Worm (Caenorhabditis elegans) whole organism, L1 larva: ENCODE measurements around the gene F07C6.2.

Experiments
- C04F5.9 ChIP-seq: sonication (generic microtip); optimal IDR thresholded peaks from 2 replicates; lab custom pipeline; 2016; ENCODE audit warnings: missing genetic modification characterization, missing compliant biosample characterization
- F16B12.6 ChIP-seq: fragments of 150-350 bp; optimal IDR thresholded peaks from 2 replicates; lab custom pipeline; 2014; ENCODE audit warnings: missing biosample characterization, missing genetic modification characterization
- Y116A8C.19 ChIP-seq: sonication (generic microtip); optimal IDR thresholded peaks from 2 replicates; lab custom pipeline; 2016; ENCODE audit warnings: missing compliant biosample characterization, missing genetic modification characterization, borderline replicate concordance
- aha-1 ChIP-seq: fragments of 150-350 bp; optimal IDR thresholded peaks from 2 replicates; lab custom pipeline; 2014; ENCODE audit warnings: missing biosample characterization, missing genetic modification characterization
- alr-1 ChIP-seq: fragments of 200-800 bp; sonication (Bioruptor generic); optimal IDR thresholded peaks from 2 replicates; lab custom pipeline; 2018; ENCODE audit warnings: borderline replicate concordance, mild to moderate bottlenecking, missing genetic modification characterization, missing compliant biosample characterization
- blmp-1 ChIP-seq: fragments of 150-350 bp; optimal IDR thresholded peaks from 2 replicates; lab custom pipeline; 2014; ENCODE audit warnings: missing biosample characterization, missing genetic modification characterization
- ceh-63 ChIP-seq: fragments of 200-800 bp; sonication (Bioruptor generic); optimal IDR thresholded peaks from 2 replicates; lab custom pipeline; 2018; ENCODE audit warnings: mild to moderate bottlenecking, missing genetic modification characterization, missing compliant biosample characterization
- ceh-82 ChIP-seq, 3 experiments: fragments of 150-350 bp in 1 of 3; sonication (generic microtip) in 2 of 3; optimal IDR thresholded peaks; 2 replicates each; lab custom pipeline; 2014 to 2017; ENCODE audit warnings: missing biosample characterization in 3 of 3, missing genetic modification characterization in 3 of 3
- ceh-88 ChIP-seq: fragments of 200-800 bp; sonication (Bioruptor generic); IDR thresholded peaks from 2 replicates; pipeline ENCODE4 v1.3.6; 2022; ENCODE audit warnings: missing genetic modification characterization, missing compliant biosample characterization
- ceh-90 ChIP-seq: sonication (generic microtip); optimal IDR thresholded peaks from 2 replicates; lab custom pipeline; 2016; ENCODE audit warnings: missing genetic modification characterization, missing compliant biosample characterization
- dpl-1 ChIP-seq, 3 experiments: fragments of 150-350 bp in 2 of 3; sonication (generic microtip) in 1 of 3; optimal IDR thresholded peaks; 2 replicates each; lab custom pipeline; 2014 to 2017; ENCODE audit warnings: missing biosample characterization in 3 of 3, missing genetic modification characterization in 3 of 3, missing genetic modification reagents in 3 of 3
- efl-1 ChIP-seq, 4 experiments: fragments of 150-350 bp; optimal IDR thresholded peaks in 3 of 4; peaks in 1 of 4; 1 replicate in 1 of 4; 2 replicates in 3 of 4; lab custom pipeline; 2014; ENCODE audit warnings: missing biosample characterization in 2 of 4, missing genetic modification characterization in 2 of 4, missing genetic modification reagents in 2 of 4
- efl-3 ChIP-seq: fragments of 200-800 bp; sonication (Bioruptor generic); optimal IDR thresholded peaks from 2 replicates; lab custom pipeline; 2018; ENCODE audit warnings: mild to moderate bottlenecking, missing genetic modification characterization, missing compliant biosample characterization
- egl-13 ChIP-seq: sonication (generic microtip); optimal IDR thresholded peaks from 2 replicates; lab custom pipeline; 2016; ENCODE audit warnings: missing genotype, missing genetic modification reagents, missing genetic modification characterization, missing compliant biosample characterization
- egl-27 ChIP-seq, 2 experiments: fragments of 150-350 bp in 1 of 2; sonication (generic microtip); optimal IDR thresholded peaks; 3 replicates each; lab custom pipeline; 2017 to 2018; ENCODE audit warnings: missing biosample characterization in 2 of 2, missing genetic modification characterization in 2 of 2, missing genetic modification reagents in 2 of 2
- elt-2 ChIP-seq: sonication (generic microtip); optimal IDR thresholded peaks from 2 replicates; lab custom pipeline; 2016; ENCODE audit warnings: missing genetic modification characterization, mild to moderate bottlenecking, inconsistent platforms, missing compliant biosample characterization, missing genetic modification reagents
- ets-5 ChIP-seq: fragments of 200-800 bp; sonication (Bioruptor generic); IDR thresholded peaks from 2 replicates; pipeline ENCODE4 v1.3.6; 2022; ENCODE audit warnings: missing genetic modification characterization, missing compliant biosample characterization
- fkh-4 ChIP-seq: sonication (generic microtip); optimal IDR thresholded peaks from 2 replicates; lab custom pipeline; 2016; ENCODE audit warnings: missing compliant biosample characterization, missing genetic modification characterization, borderline replicate concordance
- fkh-8 ChIP-seq: sonication (generic microtip); optimal IDR thresholded peaks from 2 replicates; lab custom pipeline; 2016; ENCODE audit warnings: mild to moderate bottlenecking, missing genetic modification characterization, missing compliant biosample characterization
- hlh-17 ChIP-seq: fragments of 200-800 bp; sonication (Bioruptor generic); optimal IDR thresholded peaks from 2 replicates; lab custom pipeline; 2018; ENCODE audit warnings: missing genetic modification characterization, mild to moderate bottlenecking, missing compliant biosample characterization, moderate library complexity, borderline replicate concordance
- hpl-2 ChIP-seq: fragments of 150-350 bp; optimal IDR thresholded peaks from 2 replicates; lab custom pipeline; 2014; ENCODE audit warnings: missing biosample characterization, missing genetic modification reagents, missing genetic modification characterization
- irx-1 ChIP-seq: sonication (generic microtip); optimal IDR thresholded peaks from 2 replicates; lab custom pipeline; 2016; ENCODE audit warnings: missing genetic modification characterization, missing compliant biosample characterization
- isw-1 ChIP-seq: fragments of 200-800 bp; sonication (Bioruptor generic); IDR thresholded peaks from 2 replicates; pipeline ENCODE4 v1.3.6; 2022; ENCODE audit warnings: missing genetic modification characterization, missing compliant biosample characterization
- jun-1 ChIP-seq: fragments of 150-350 bp; optimal IDR thresholded peaks from 2 replicates; lab custom pipeline; 2014; ENCODE audit warnings: missing biosample characterization, missing genetic modification reagents, missing genetic modification characterization
- lin-14 ChIP-seq: fragments of 200-800 bp; sonication (Bioruptor generic); optimal IDR thresholded peaks from 2 replicates; lab custom pipeline; 2018; ENCODE audit warnings: mild to moderate bottlenecking, missing genetic modification characterization, moderate library complexity, missing compliant biosample characterization
- lin-39 ChIP-seq: fragments of 150-350 bp; optimal IDR thresholded peaks from 2 replicates; lab custom pipeline; 2014; ENCODE audit warnings: missing biosample characterization, missing genetic modification reagents, missing genetic modification characterization
- lir-3 ChIP-seq: sonication (generic microtip); optimal IDR thresholded peaks from 2 replicates; lab custom pipeline; 2016; ENCODE audit warnings: mild to moderate bottlenecking, missing genetic modification characterization, moderate library complexity, missing compliant biosample characterization; ENCODE audit not compliant: poor library complexity
- lsy-2 ChIP-seq, 2 experiments: fragments of 150-350 bp; optimal IDR thresholded peaks; 2 replicates each; lab custom pipeline; 2014; ENCODE audit warnings: missing biosample characterization in 2 of 2, missing genetic modification characterization in 2 of 2
- mab-9 ChIP-seq: fragments of 200-800 bp; sonication (Bioruptor generic); IDR thresholded peaks from 2 replicates; pipeline ENCODE4 v1.3.6; 2022; ENCODE audit warnings: missing genetic modification reagents, missing genetic modification characterization, missing compliant biosample characterization
- mdl-1 ChIP-seq, 2 experiments: fragments of 150-350 bp; optimal IDR thresholded peaks; 2 replicates each; lab custom pipeline; 2014 to 2017; ENCODE audit warnings: missing biosample characterization in 2 of 2, missing genetic modification characterization in 2 of 2, inconsistent platforms in 1 of 2
- mef-2 ChIP-seq: fragments of 150-350 bp; optimal IDR thresholded peaks from 2 replicates; lab custom pipeline; 2014; ENCODE audit warnings: missing biosample characterization, missing genetic modification characterization
- nhr-19 ChIP-seq: fragments of 200-800 bp; sonication (Bioruptor generic); conservative IDR thresholded peaks from 2 replicates; pipeline ENCODE4 v1.3.6; 2022; ENCODE audit warnings: missing genetic modification characterization, missing compliant biosample characterization
- nhr-20 ChIP-seq: sonication (generic microtip); optimal IDR thresholded peaks from 2 replicates; lab custom pipeline; 2016; ENCODE audit warnings: mild to moderate bottlenecking, missing genetic modification characterization, missing compliant biosample characterization
- nhr-47 ChIP-seq: sonication (generic microtip); optimal IDR thresholded peaks from 2 replicates; lab custom pipeline; 2016; ENCODE audit warnings: mild to moderate bottlenecking, missing genetic modification characterization, moderate library complexity, missing compliant biosample characterization
- nhr-76 ChIP-seq: sonication (generic microtip); optimal IDR thresholded peaks from 2 replicates; lab custom pipeline; 2017; ENCODE audit warnings: missing biosample characterization, missing genetic modification characterization
- nhr-77 ChIP-seq: fragments of 150-350 bp; optimal IDR thresholded peaks from 2 replicates; lab custom pipeline; 2014; ENCODE audit warnings: missing biosample characterization, missing genetic modification characterization
- nhr-84 ChIP-seq: sonication (generic microtip); optimal IDR thresholded peaks from 2 replicates; lab custom pipeline; 2017; ENCODE audit warnings: missing biosample characterization, missing genetic modification characterization
- rnt-1 ChIP-seq: sonication (generic microtip); optimal IDR thresholded peaks from 2 replicates; lab custom pipeline; 2016; ENCODE audit warnings: mild to moderate bottlenecking, missing genetic modification characterization, moderate library complexity, missing compliant biosample characterization
- skn-1 ChIP-seq: fragments of 150-350 bp; optimal IDR thresholded peaks from 2 replicates; lab custom pipeline; 2014; ENCODE audit warnings: missing biosample characterization, missing genetic modification characterization
- snu-23 ChIP-seq: sonication (generic microtip); optimal IDR thresholded peaks from 2 replicates; lab custom pipeline; 2016; ENCODE audit warnings: missing genetic modification characterization, missing compliant biosample characterization
- sox-4 ChIP-seq: sonication (generic microtip); optimal IDR thresholded peaks from 2 replicates; lab custom pipeline; 2016; ENCODE audit warnings: missing genetic modification characterization, missing compliant biosample characterization
- sup-37 ChIP-seq: fragments of 200-800 bp; sonication (Bioruptor generic); optimal IDR thresholded peaks from 2 replicates; lab custom pipeline; 2018; ENCODE audit warnings: mild to moderate bottlenecking, missing genetic modification characterization, missing compliant biosample characterization
- tbx-2 ChIP-seq: sonication (generic microtip); optimal IDR thresholded peaks from 2 replicates; lab custom pipeline; 2016; ENCODE audit warnings: missing genetic modification characterization, missing compliant biosample characterization
- unc-30 ChIP-seq: sonication (generic microtip); optimal IDR thresholded peaks from 2 replicates; lab custom pipeline; 2017; ENCODE audit warnings: missing biosample characterization, missing genetic modification characterization
- unc-86 ChIP-seq: sonication (generic microtip); optimal IDR thresholded peaks from 2 replicates; lab custom pipeline; 2016; ENCODE audit warnings: missing genetic modification characterization, missing compliant biosample characterization
- unc-98 ChIP-seq: fragments of 200-800 bp; sonication (Bioruptor generic); IDR thresholded peaks from 2 replicates; pipeline ENCODE4 v1.3.6; 2022; ENCODE audit warnings: missing genetic modification characterization, missing compliant biosample characterization
- xbp-1 ChIP-seq: sonication (generic microtip); optimal IDR thresholded peaks from 2 replicates; lab custom pipeline; 2016; ENCODE audit warnings: missing genetic modification characterization, missing compliant biosample characterization

Gene F07C6.2

DNA sequence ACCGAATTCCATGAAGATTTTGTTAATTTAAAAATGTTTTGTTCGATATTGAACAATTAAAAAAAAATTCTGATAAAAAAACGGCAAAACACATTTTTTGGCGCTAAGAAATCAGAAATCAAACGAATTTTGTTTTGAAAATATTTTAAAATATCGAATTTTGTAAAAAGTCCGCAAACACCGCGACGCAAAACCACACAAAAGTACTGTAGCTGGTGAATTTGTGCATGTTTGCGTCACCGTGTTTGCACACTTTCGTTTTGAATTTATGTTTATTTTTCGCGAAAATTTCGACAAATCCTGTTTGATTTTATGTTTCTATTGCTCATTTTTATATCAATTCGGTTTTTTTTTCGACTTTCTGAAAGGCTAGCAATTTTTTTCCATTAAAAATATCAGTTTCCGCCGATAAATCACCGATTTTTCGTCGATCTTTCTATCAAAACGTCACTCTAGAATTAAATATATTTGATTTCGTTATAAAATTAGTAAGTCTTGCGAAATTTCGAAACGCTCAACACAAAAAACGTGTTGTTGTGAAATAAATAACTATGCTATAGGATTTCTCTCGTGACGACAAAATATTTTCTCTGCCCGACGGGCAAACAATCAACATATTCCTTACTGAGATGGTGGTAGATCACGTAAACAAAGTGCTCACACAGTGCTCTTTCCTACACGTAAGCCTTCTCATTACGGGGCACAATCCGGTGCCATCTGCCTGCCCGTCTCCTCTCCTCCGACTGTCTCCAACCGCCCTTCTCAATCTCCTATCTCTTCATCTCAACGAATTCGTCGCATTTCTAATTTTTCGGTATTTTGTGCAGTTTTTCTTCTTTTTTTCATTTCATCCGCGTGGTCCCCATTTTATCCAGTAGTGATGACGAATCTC lies 40.9 kb downstream of the F07C6.2 start:
- TF ChIP-seq fkh-4 (tag; lab: Kevin White, UChicago) (no peak), mef-2 (no peak), nhr-20 (tag; lab: Kevin White, UChicago) (no peak), nhr-84 (tag; lab: Kevin White, UChicago) (no peak), unc-98 (GFP tag; lab: Robert Waterston, UW) (no peak), ceh-90 (no peak), irx-1 (no peak), hlh-17 (GFP tag; lab: Kevin White, UChicago) (no peak), fkh-8 (tag; lab: Kevin White, UChicago) (no peak), ceh-88 (no peak), elt-2 (tag; lab: Kevin White, UChicago) (no peak), egl-27 (tag; optimal IDR thresholded peaks at IDR 0.05; lab: Kevin White, UChicago) (no peak), rnt-1 (no peak), lin-14 (peak; percentile 48), efl-1 (optimal IDR thresholded peaks at IDR 0.05; lab: Kevin White, UChicago) (peak in 1 of 2 experiments; percentile 67), efl-1 (GFP tag; optimal IDR thresholded peaks at IDR 0.05 in 1 of 2; lab: Kevin White, UChicago) (peak; percentile 37 to 91), aha-1 (tag; lab: Kevin White, UChicago) (no peak), ceh-63 (GFP tag; lab: Kevin White, UChicago) (no peak), ets-5 (GFP tag; lab: Robert Waterston, UW) (no peak), xbp-1 (no peak), isw-1 (no peak), alr-1 (tag; lab: Kevin White, UChicago) (no peak), blmp-1 (no peak), skn-1 (tag; lab: Kevin White, UChicago) (peak; percentile 9), unc-30 (tag; lab: Kevin White, UChicago) (no peak), nhr-19 (no peak), C04F5.9 (tag; lab: Kevin White, UChicago) (no peak), mab-9 (GFP tag; lab: Robert Waterston, UW) (no peak), tbx-2 (tag; lab: Kevin White, UChicago) (no peak), efl-3 (GFP tag; lab: Kevin White, UChicago) (no peak), ceh-82 (tag; optimal IDR thresholded peaks at IDR 0.05; lab: Kevin White, UChicago) (no peak), nhr-47 (no peak), mdl-1 (tag; optimal IDR thresholded peaks at IDR 0.05; lab: Kevin White, UChicago) (no peak), nhr-76 (tag; lab: Kevin White, UChicago) (no peak), dpl-1 (GFP tag; optimal IDR thresholded peaks at IDR 0.05; lab: Kevin White, UChicago) (peak in 1 of 3 experiments; percentile 15), sup-37 (no peak), nhr-77 (tag; lab: Kevin White, UChicago) (no peak), lin-39 (tag; lab: Kevin White, UChicago) (no peak), F16B12.6 (tag; lab: Kevin White, UChicago) (peak; percentile 65), sox-4 (no peak), jun-1 (tag; lab: Kevin White, UChicago) (no peak), egl-13 (tag; lab: Kevin White, UChicago) (no peak), hpl-2 (GFP tag; lab: Kevin White, UChicago) (peak; percentile 12), unc-86 (tag; lab: Kevin White, UChicago) (no peak), snu-23 (no peak), lir-3 (no peak), lsy-2 (tag; optimal IDR thresholded peaks at IDR 0.05; lab: Kevin White, UChicago) (peak; percentile 38 to 74), Y116A8C.19 (tag; lab: Kevin White, UChicago) (no peak)
